Fruit fly (Drosophila melanogaster) whole organism, adult: ENCODE results near the gene Gem2.
A peak's percentile ranks its signal among the peaks of the same experiment; 100 is the strongest.

ENCODE experiments used
- CG11617 ChIP-seq: fragments of 200-800 bp; sonication (Bioruptor generic); optimal IDR thresholded peaks from 2 replicates; lab custom pipeline; 2017; ENCODE audit warnings: mild to moderate bottlenecking, missing biosample characterization, missing genetic modification reagents, missing genetic modification characterization
- CG12768 ChIP-seq: fragments of 200-800 bp; sonication (Bioruptor generic); optimal IDR thresholded peaks from 2 replicates; lab custom pipeline; 2017; ENCODE audit warnings: missing biosample characterization, missing genetic modification characterization, mild to moderate bottlenecking, moderate library complexity, missing genetic modification reagents
- CG14711 ChIP-seq: fragments of 200-800 bp; sonication (Bioruptor generic); optimal IDR thresholded peaks from 2 replicates; lab custom pipeline; 2018; ENCODE audit warnings: missing biosample characterization, mild to moderate bottlenecking, missing genetic modification characterization, moderate library complexity
- CG1620 ChIP-seq: fragments of 200-800 bp; sonication (Bioruptor generic); optimal IDR thresholded peaks from 2 replicates; lab custom pipeline; 2016; ENCODE audit warnings: missing biosample characterization, missing genetic modification characterization
- CG33017 ChIP-seq: fragments of 200-800 bp; sonication (Bioruptor generic); optimal IDR thresholded peaks from 2 replicates; lab custom pipeline; 2018; ENCODE audit warnings: missing biosample characterization, mild to moderate bottlenecking, missing genetic modification characterization, moderate library complexity
- CG5204 ChIP-seq: fragments of 200-800 bp; sonication (Bioruptor generic); optimal IDR thresholded peaks from 2 replicates; lab custom pipeline; 2016; ENCODE audit warnings: missing biosample characterization, missing genetic modification characterization
- CG7045 ChIP-seq: fragments of 200-800 bp; sonication (Bioruptor generic); optimal IDR thresholded peaks from 2 replicates; lab custom pipeline; 2017; ENCODE audit warnings: missing biosample characterization, mild to moderate bottlenecking, missing genetic modification characterization
- CG7101 ChIP-seq: fragments of 200-800 bp; sonication (Bioruptor generic); optimal IDR thresholded peaks from 2 replicates; lab custom pipeline; 2018; ENCODE audit warnings: missing biosample characterization, mild to moderate bottlenecking, missing genetic modification characterization, moderate library complexity
- Clk ChIP-seq: fragments of 200-800 bp; sonication (Bioruptor generic); optimal IDR thresholded peaks from 2 replicates; lab custom pipeline; 2017; ENCODE audit warnings: missing biosample characterization, missing genetic modification characterization
- Crg-1 ChIP-seq: fragments of 200-800 bp; sonication (Bioruptor generic); optimal IDR thresholded peaks from 2 replicates; lab custom pipeline; 2016; ENCODE audit warnings: missing biosample characterization, missing genetic modification characterization
- Hr96 ChIP-seq: fragments of 200-800 bp; sonication (Bioruptor generic); optimal IDR thresholded peaks from 2 replicates; lab custom pipeline; 2016; ENCODE audit warnings: missing biosample characterization, missing genetic modification characterization
- Mnt ChIP-seq: fragments of 200-800 bp; sonication (Bioruptor generic); optimal IDR thresholded peaks from 2 replicates; lab custom pipeline; 2016; ENCODE audit warnings: missing biosample characterization, mild to moderate bottlenecking, missing genetic modification characterization
- bab1 ChIP-seq: fragments of 200-800 bp; sonication (Bioruptor generic); optimal IDR thresholded peaks from 3 replicates; lab custom pipeline; 2019; ENCODE audit warnings: missing biosample characterization, mild to moderate bottlenecking, missing genetic modification characterization, moderate library complexity
- cic ChIP-seq: fragments of 200-800 bp; sonication (Bioruptor generic); optimal IDR thresholded peaks from 2 replicates; lab custom pipeline; 2017; ENCODE audit warnings: missing biosample characterization, mild to moderate bottlenecking, missing genetic modification characterization, moderate library complexity
- cnc ChIP-seq, 2 experiments: fragments of >200 bp; optimal IDR thresholded peaks; 2 replicates each; lab custom pipeline; 2017
- kay ChIP-seq: fragments of 200-800 bp; sonication (Bioruptor generic); peaks from one replicate; lab custom pipeline; 2016; ENCODE audit warnings: missing biosample characterization, missing genetic modification characterization, borderline replicate concordance
- ovo ChIP-seq: fragments of 200-800 bp; sonication (Bioruptor generic); optimal IDR thresholded peaks from 2 replicates; lab custom pipeline; 2016; ENCODE audit warnings: missing biosample characterization, missing genetic modification characterization
- pad ChIP-seq: fragments of 200-800 bp; sonication (Bioruptor generic); optimal IDR thresholded peaks from 3 replicates; lab custom pipeline; 2017; ENCODE audit warnings: missing biosample characterization, missing genetic modification characterization, mild to moderate bottlenecking, moderate library complexity, missing genetic modification reagents
- tj ChIP-seq: fragments of 200-800 bp; sonication (Bioruptor generic); optimal IDR thresholded peaks from 3 replicates; lab custom pipeline; 2017; ENCODE audit warnings: missing biosample characterization, mild to moderate bottlenecking, missing genetic modification characterization, moderate library complexity
- toe ChIP-seq: fragments of 200-800 bp; sonication (Bioruptor generic); optimal IDR thresholded peaks from 2 replicates; lab custom pipeline; 2016; ENCODE audit warnings: missing biosample characterization, missing genetic modification characterization

The Gem2 gene

dm6 chr3L:19129565-19129964, 29.4 kb upstream of the Gem2 start, which contains the start of gene Spn75F:
Spn75F (minus strand) TSS chr3L:19129665.
- TF ChIP-seq CG14711 (tag; lab: Kevin White, UChicago) (no peak), Clk (no peak), cnc (optimal IDR thresholded peaks at IDR 0.05; lab: Kevin White, UChicago) (no peak)

dm6 chr3L:19097665-19098082, 2.5 kb downstream of the Gem2 start, which contains the start of the genes Naxd and CG14079:
Naxd (minus strand) TSS chr3L:19097709.
CG14079 (plus strand) TSS chr3L:19097999.
- TF ChIP-seq bab1 (GFP tag; lab: Kevin White, UChicago) (peak; percentile 87), kay (GFP tag; lab: Kevin White, UChicago) (no peak), ovo (GFP tag; lab: Kevin White, UChicago) (peak; percentile 65), CG11617 (peak; percentile 84), CG7101 (tag; lab: Kevin White, UChicago) (peak; percentile 87), CG33017 (peak; percentile 69), CG7045 (GFP tag; lab: Kevin White, UChicago) (peak; percentile 52), CG14711 (tag; lab: Kevin White, UChicago) (peak; percentile 43), Mnt (GFP tag; lab: Kevin White, UChicago) (peak; percentile 70), cnc (optimal IDR thresholded peaks at IDR 0.05; lab: Kevin White, UChicago) (no peak), Clk (peak; percentile 13), CG1620 (GFP tag; lab: Kevin White, UChicago) (peak; percentile 76), tj (GFP tag; lab: Kevin White, UChicago) (peak; percentile 91), pad (GFP tag; lab: Kevin White, UChicago) (peak; percentile 36), Crg-1 (GFP tag; lab: Kevin White, UChicago) (peak; percentile 63), CG12768 (GFP tag; lab: Kevin White, UChicago) (peak; percentile 27), cic (GFP tag; lab: Kevin White, UChicago) (peak; percentile 63), Hr96 (GFP tag; lab: Kevin White, UChicago) (no peak), toe (GFP tag; lab: Kevin White, UChicago) (peak; percentile 82), CG5204 (no peak)

- TF ChIP-seq toe (GFP tag; lab: Kevin White, UChicago) (no peak), Clk (no peak), CG7045 (GFP tag; lab: Kevin White, UChicago) (no peak), pad (GFP tag; lab: Kevin White, UChicago) (no peak), tj (GFP tag; lab: Kevin White, UChicago) (no peak), cnc (optimal IDR thresholded peaks at IDR 0.05; lab: Kevin White, UChicago) (no peak), CG1620 (GFP tag; lab: Kevin White, UChicago) (no peak), kay (GFP tag; lab: Kevin White, UChicago) (no peak), CG14711 (tag; lab: Kevin White, UChicago) (no peak), CG7101 (tag; lab: Kevin White, UChicago) (no peak), CG5204 (no peak), ovo (GFP tag; lab: Kevin White, UChicago) (no peak), CG33017 (no peak), CG12768 (GFP tag; lab: Kevin White, UChicago) (no peak)
Observed at dm6 chr3L:19097102-19097501, 3.1 kb downstream of the Gem2 start.

- TF ChIP-seq Mnt (GFP tag; lab: Kevin White, UChicago): no peak
- TF ChIP-seq bab1 (GFP tag; lab: Kevin White, UChicago): peak; percentile 15
- TF ChIP-seq CG7101 (tag; lab: Kevin White, UChicago): peak; percentile 52
- TF ChIP-seq tj (GFP tag; lab: Kevin White, UChicago): peak; percentile 22
- TF ChIP-seq Crg-1 (GFP tag; lab: Kevin White, UChicago): peak; percentile 51
- peak; percentile 3 for TF ChIP-seq CG12768 (GFP tag; lab: Kevin White, UChicago)
- peak; percentile 9 for TF ChIP-seq CG11617
- TF ChIP-seq cic (GFP tag; lab: Kevin White, UChicago): no peak
- TF ChIP-seq pad (GFP tag; lab: Kevin White, UChicago): peak; percentile 17
- TF ChIP-seq CG33017: peak; percentile 13
Observed at dm6 chr3L:19096032-19096431, 4.1 kb downstream of the Gem2 start, which contains the start of gene CNPYb. CNPYb (minus strand) TSS chr3L:19096217.

dm6 chr3L:19092125-19093058, 7.8 kb downstream of the Gem2 start, which contains the start of gene MESR6:
MESR6 (plus strand) TSS chr3L:19092670.
- TF ChIP-seq tj (GFP tag; lab: Kevin White, UChicago): peak; percentile 39
- peak; percentile 77 for TF ChIP-seq CG14711 (tag; lab: Kevin White, UChicago)
- TF ChIP-seq bab1 (GFP tag; lab: Kevin White, UChicago): peak; percentile 44
- TF ChIP-seq cic (GFP tag; lab: Kevin White, UChicago): no peak
